Fruit fly (Drosophila melanogaster): ENCODE data around the gene Pxt.

Pxt gene

DNA sequence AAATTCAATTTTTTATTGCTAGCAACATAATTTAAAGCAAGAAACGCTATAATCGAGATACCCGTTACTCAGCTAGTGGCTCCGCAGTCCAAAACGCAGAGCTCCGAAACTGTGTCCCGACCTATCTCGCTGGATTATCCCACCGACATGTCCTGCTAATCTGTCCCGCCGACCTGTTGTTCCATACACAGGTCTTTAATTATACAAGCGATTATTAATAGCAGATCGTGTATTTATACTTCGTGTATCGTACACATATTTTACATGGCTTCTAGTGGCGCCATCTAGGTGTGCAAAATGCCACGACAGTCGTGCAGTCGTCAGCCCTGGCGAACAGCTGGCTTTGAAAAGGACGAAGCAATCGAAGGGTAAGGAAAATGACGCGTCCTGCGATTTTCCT, 14.0 kb downstream of the Pxt start, which contains the start of gene CG14321 (continued):
- no peak for TF ChIP-seq CG15479 (GFP tag; optimal IDR thresholded peaks at IDR 0.05)
- TF ChIP-seq Vsx1 (GFP tag; optimal IDR thresholded peaks at IDR 0.05), result no peak
- TF ChIP-seq MESR4 (GFP tag; optimal IDR thresholded peaks at IDR 0.05), result peak; percentile 0
- no peak for TF ChIP-seq CG7372 (GFP tag; IDR thresholded peaks at IDR 0.05)
- no peak for TF ChIP-seq H15 (GFP tag; IDR thresholded peaks at IDR 0.05)
- no peak for TF ChIP-seq CG3407 (GFP tag; optimal IDR thresholded peaks at IDR 0.05)
- no peak for TF ChIP-seq CG4617 (GFP tag; optimal IDR thresholded peaks at IDR 0.05; ENCODE audit: borderline replicate concordance)
- no peak for TF ChIP-seq CoRest (tag; optimal IDR thresholded peaks at IDR 0.05)
- TF ChIP-seq sima (GFP tag; optimal IDR thresholded peaks at IDR 0.05), result no peak
- peak; percentile 31 for TF ChIP-seq phol (tag; optimal IDR thresholded peaks at IDR 0.05)
- no peak for TF ChIP-seq CG7745 (tag; optimal IDR thresholded peaks at IDR 0.05)
- TF ChIP-seq CG14965 (GFP tag; optimal IDR thresholded peaks at IDR 0.05; ENCODE audit: borderline replicate concordance), result no peak
- no peak for TF ChIP-seq dmrt11E (tag; optimal IDR thresholded peaks at IDR 0.05)
- no peak for TF ChIP-seq CG16815 (GFP tag; optimal IDR thresholded peaks at IDR 0.05)
- no peak for TF ChIP-seq Trl (optimal IDR thresholded peaks at IDR 0.05)
- no peak for TF ChIP-seq Trl (GFP tag; optimal IDR thresholded peaks at IDR 0.05)
- no peak for TF ChIP-seq dmrt99B (tag; optimal IDR thresholded peaks at IDR 0.05)
- TF ChIP-seq CG3281 (GFP tag; optimal IDR thresholded peaks at IDR 0.05), result peak; percentile 5
- no peak for TF ChIP-seq CG5953 (GFP tag; IDR thresholded peaks at IDR 0.05)
- no peak for TF ChIP-seq Sin3A (optimal IDR thresholded peaks at IDR 0.05)
- TF ChIP-seq CG2120 (GFP tag; optimal IDR thresholded peaks at IDR 0.05), result no peak
- TF ChIP-seq CG12219 (GFP tag; optimal IDR thresholded peaks at IDR 0.05), result no peak
- no peak for TF ChIP-seq psq (GFP tag; optimal IDR thresholded peaks at IDR 0.05)
- TF ChIP-seq CG13624 (GFP tag; optimal IDR thresholded peaks at IDR 0.05), result no peak
- no peak for TF ChIP-seq CG3065 (GFP tag; optimal IDR thresholded peaks at IDR 0.05)
- 0 out of 4 replicates have a peak, but pooled peaks have one; percentile 14 for TF ChIP-seq chinmo (GFP tag; IDR thresholded peaks at IDR 0.05; ENCODE audit: partially characterized antibody)
- TF ChIP-seq CG42726 (GFP tag; IDR thresholded peaks at IDR 0.05; ENCODE audit: partially characterized antibody), result peak; percentile 82
- TF ChIP-seq CG17361 (GFP tag; IDR thresholded peaks at IDR 0.05), result no peak
- TF ChIP-seq CG17328 (GFP tag; IDR thresholded peaks at IDR 0.05), result no peak
- peak; percentile 65; the same call in 1 of the 2 replicates for TF ChIP-seq bbx (GFP tag; IDR thresholded peaks at IDR 0.05; ENCODE audit: partially characterized antibody)
- TF ChIP-seq ac (GFP tag; optimal IDR thresholded peaks at IDR 0.05), result no peak
- TF ChIP-seq sr (GFP tag; IDR thresholded peaks at IDR 0.05), result no peak
- no peak for TF ChIP-seq chif (GFP tag; optimal IDR thresholded peaks at IDR 0.05)
- no peak for TF ChIP-seq ems (GFP tag; optimal IDR thresholded peaks at IDR 0.05)
- TF ChIP-seq Bgb (GFP tag; IDR thresholded peaks at IDR 0.05; ENCODE audit: partially characterized antibody), result peak; percentile 73
- TF ChIP-seq CG18619 (GFP tag; optimal IDR thresholded peaks at IDR 0.05), result no peak
- no peak for TF ChIP-seq CG14050 (GFP tag; IDR thresholded peaks at IDR 0.05)
- peak; percentile 40 to 86 for TF ChIP-seq crp (GFP tag; optimal IDR thresholded peaks at IDR 0.05)
- TF ChIP-seq zen2 (GFP tag; IDR thresholded peaks at IDR 0.05; ENCODE audit: partially characterized antibody), result peak; percentile 35; the same call in 1 of the 3 replicates
- no peak for TF ChIP-seq Sox102F (GFP tag; optimal IDR thresholded peaks at IDR 0.05)
- TF ChIP-seq CHES-1-like (GFP tag; optimal IDR thresholded peaks at IDR 0.05), result no peak
- no peak for TF ChIP-seq CG18599 (GFP tag; optimal IDR thresholded peaks at IDR 0.05)
- TF ChIP-seq CG15514 (GFP tag; optimal IDR thresholded peaks at IDR 0.05), result no peak
- no peak for TF ChIP-seq CG3838 (GFP tag; optimal IDR thresholded peaks at IDR 0.05)
- no peak for TF ChIP-seq abd-A (tag; optimal IDR thresholded peaks at IDR 0.05)
- TF ChIP-seq CG1233 (GFP tag; optimal IDR thresholded peaks at IDR 0.05), result no peak
- no peak for TF ChIP-seq Mes4 (GFP tag; optimal IDR thresholded peaks at IDR 0.05)
- TF ChIP-seq ind (GFP tag; optimal IDR thresholded peaks at IDR 0.05), result no peak
- TF ChIP-seq Lim3 (GFP tag; IDR thresholded peaks at IDR 0.05), result no peak
- TF ChIP-seq sd (tag; optimal IDR thresholded peaks at IDR 0.05), result no peak
- TF ChIP-seq maf-S (GFP tag; optimal IDR thresholded peaks at IDR 0.05), result no peak

Measured in whole organism, embryonic.